Worm (Caenorhabditis elegans) whole organism, mixed stage, embryonic: Measurements from ENCODE around the gene tre-5.

Source experiments
- sptf-1 ChIP-seq: sonication (generic microtip); optimal IDR thresholded peaks from 2 replicates; lab custom pipeline; 2017; ENCODE audit warnings: mild to moderate bottlenecking, missing genetic modification characterization, moderate library complexity, missing compliant biosample characterization
- ztf-11 ChIP-seq: fragments of 150-350 bp; optimal IDR thresholded peaks from 2 replicates; lab custom pipeline; 2014; ENCODE audit warnings: missing biosample characterization, missing genetic modification characterization

DNA sequence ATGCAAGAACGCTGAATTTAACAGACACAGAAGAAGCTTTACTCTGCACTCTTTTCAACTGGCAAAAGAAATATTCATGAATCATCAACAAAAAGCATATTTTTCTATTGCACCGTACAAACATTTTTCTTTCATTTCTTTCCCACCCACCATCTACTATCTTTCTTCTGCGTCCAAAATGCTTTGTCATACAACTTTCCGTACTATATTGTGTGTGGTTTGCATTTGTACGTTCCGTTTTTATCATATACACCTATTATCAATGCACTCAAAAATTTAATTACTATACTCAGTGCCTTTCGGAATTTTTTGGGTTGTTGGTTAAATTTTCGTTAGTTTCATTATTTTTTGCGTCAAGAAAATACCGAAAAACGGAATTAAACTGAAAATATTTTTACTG, 12.6 kb upstream of the tre-5 start:
- TF ChIP-seq ztf-11 (no peak), sptf-1 (tag; lab: Kevin White, UChicago) (no peak)
